Fruit fly (Drosophila melanogaster): ENCODE measurements around the gene CG10175.

DNA sequence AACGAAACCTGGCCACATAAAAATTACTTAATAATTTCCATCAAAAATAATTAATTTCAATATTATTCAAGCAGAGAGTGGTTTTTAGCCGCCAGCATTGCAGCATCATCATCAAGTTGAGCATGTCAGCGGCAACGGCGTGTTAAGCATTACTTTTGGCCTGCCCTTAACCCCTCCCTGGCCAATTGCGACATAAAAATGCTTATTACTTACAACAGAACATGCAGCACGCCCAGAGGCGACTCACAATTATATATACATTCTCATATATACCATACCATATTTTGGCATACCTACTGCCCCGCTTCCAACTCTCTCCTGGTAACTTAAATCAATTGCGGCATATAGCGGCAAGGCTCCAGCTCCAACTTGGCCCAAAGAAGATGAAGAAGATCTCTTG is 19.4 kb downstream of the CG10175 start:
- TF ChIP-seq h (optimal IDR thresholded peaks at IDR 0.05) (no peak), insv (optimal IDR thresholded peaks at IDR 0.05) (no peak), psq (optimal IDR thresholded peaks at IDR 0.05) (no peak), Sin3A (optimal IDR thresholded peaks at IDR 0.05) (no peak), ttk (optimal IDR thresholded peaks at IDR 0.05) (no peak)

Measured in Kc167 (cell line).